Fruit fly (Drosophila melanogaster) whole organism, adult: ENCODE data around the gene CG16790.

Experiments used
- CG33017 ChIP-seq: fragments of 200-800 bp; sonication (Bioruptor generic); optimal IDR thresholded peaks from 2 replicates; lab custom pipeline; 2018; ENCODE audit warnings: missing biosample characterization, mild to moderate bottlenecking, missing genetic modification characterization, moderate library complexity
- Hr96 ChIP-seq: fragments of 200-800 bp; sonication (Bioruptor generic); optimal IDR thresholded peaks from 2 replicates; lab custom pipeline; 2016; ENCODE audit warnings: missing biosample characterization, missing genetic modification characterization
- cic ChIP-seq: fragments of 200-800 bp; sonication (Bioruptor generic); optimal IDR thresholded peaks from 2 replicates; lab custom pipeline; 2017; ENCODE audit warnings: missing biosample characterization, mild to moderate bottlenecking, missing genetic modification characterization, moderate library complexity
- kay ChIP-seq: fragments of 200-800 bp; sonication (Bioruptor generic); peaks from one replicate; lab custom pipeline; 2016; ENCODE audit warnings: missing biosample characterization, missing genetic modification characterization, borderline replicate concordance
- ovo ChIP-seq: fragments of 200-800 bp; sonication (Bioruptor generic); optimal IDR thresholded peaks from 2 replicates; lab custom pipeline; 2016; ENCODE audit warnings: missing biosample characterization, missing genetic modification characterization
- tj ChIP-seq: fragments of 200-800 bp; sonication (Bioruptor generic); optimal IDR thresholded peaks from 3 replicates; lab custom pipeline; 2017; ENCODE audit warnings: missing biosample characterization, mild to moderate bottlenecking, missing genetic modification characterization, moderate library complexity
- toe ChIP-seq: fragments of 200-800 bp; sonication (Bioruptor generic); optimal IDR thresholded peaks from 2 replicates; lab custom pipeline; 2016; ENCODE audit warnings: missing biosample characterization, missing genetic modification characterization

DNA sequence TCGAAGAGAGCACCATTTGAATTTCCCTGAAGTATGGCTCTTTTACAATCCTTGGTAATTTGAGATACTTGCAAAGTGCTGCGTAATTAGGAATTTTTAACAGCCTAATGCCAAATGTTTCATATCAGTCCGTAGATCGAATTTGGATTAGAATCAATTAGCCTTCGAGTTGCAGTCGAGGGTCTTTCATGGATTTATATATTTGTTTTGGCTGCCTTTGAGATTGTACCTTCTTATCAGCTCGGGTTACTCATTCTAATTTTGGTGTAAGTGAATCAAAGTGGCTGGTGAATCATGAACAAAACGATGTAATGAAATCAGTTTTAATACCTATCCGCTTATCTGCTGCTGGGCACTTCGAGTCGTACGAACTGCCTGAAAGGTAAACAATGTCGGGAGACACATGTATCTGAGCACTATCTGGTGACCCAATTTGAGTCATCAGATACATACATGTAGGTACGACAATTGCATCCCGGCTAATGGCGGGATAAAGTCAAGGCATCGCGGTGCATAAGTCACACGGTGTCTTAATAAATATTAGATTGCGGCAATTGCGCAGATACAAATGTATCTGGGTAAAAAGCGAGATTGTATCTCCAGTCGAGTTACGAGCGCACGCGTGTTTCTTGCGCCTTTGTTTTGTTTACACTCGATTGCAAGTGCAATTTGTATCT, 25.8 kb upstream of the CG16790 start:
- no peak for TF ChIP-seq toe (GFP tag; lab: Kevin White, UChicago)
- TF ChIP-seq ovo (GFP tag; lab: Kevin White, UChicago), result no peak
- TF ChIP-seq CG33017 (tag; lab: Kevin White, UChicago), result no peak
- TF ChIP-seq cic (GFP tag; lab: Kevin White, UChicago), result no peak
- no peak for TF ChIP-seq tj (GFP tag; lab: Kevin White, UChicago)
- TF ChIP-seq Hr96 (GFP tag; lab: Kevin White, UChicago), result no peak
- TF ChIP-seq kay, result no peak
